Fruit fly (Drosophila melanogaster) whole organism, embryonic: ENCODE results near the gene beat-Vc.

Experiments
- Adf1 ChIP-seq: fragments of 200-800 bp; sonication (Bioruptor generic); IDR thresholded peaks from 2 replicates; pipeline ENCODE4 v1.3.6; 2022; ENCODE audit warnings: missing biosample characterization, missing genetic modification characterization
- B-H1 ChIP-seq: fragments of 200-800 bp; sonication (Bioruptor generic); IDR thresholded peaks from 3 replicates; pipeline ENCODE4 v1.3.6; 2022; ENCODE audit warnings: missing biosample characterization, missing genetic modification characterization
- CG1024 ChIP-seq: fragments of 200-800 bp; sonication (Bioruptor generic); IDR thresholded peaks from 2 replicates; pipeline ENCODE4 v1.3.6; 2022; ENCODE audit warnings: missing biosample characterization, missing genetic modification characterization
- CG11723 ChIP-seq: fragments of 200-800 bp; sonication (Bioruptor generic); optimal IDR thresholded peaks from 2 replicates; lab custom pipeline; 2017; ENCODE audit warnings: missing biosample characterization, mild to moderate bottlenecking, missing genetic modification characterization
- CG12219 ChIP-seq: fragments of 200-800 bp; sonication (Bioruptor generic); optimal IDR thresholded peaks from 3 replicates; lab custom pipeline; 2018; ENCODE audit warnings: missing biosample characterization, mild to moderate bottlenecking, missing genetic modification characterization
- CG13296 ChIP-seq: fragments of 200-800 bp; sonication (Bioruptor generic); optimal IDR thresholded peaks from 3 replicates; lab custom pipeline; 2018; ENCODE audit warnings: missing biosample characterization, mild to moderate bottlenecking, missing genetic modification characterization
- CG14965 ChIP-seq: fragments of 200-800 bp; sonication (Bioruptor generic); optimal IDR thresholded peaks from 2 replicates; lab custom pipeline; 2016; ENCODE audit warnings: missing biosample characterization, missing genetic modification characterization, borderline replicate concordance
- CG15601 ChIP-seq: fragments of 200-800 bp; sonication (Bioruptor generic); optimal IDR thresholded peaks from 3 replicates; lab custom pipeline; 2019; ENCODE audit warnings: missing biosample characterization, mild to moderate bottlenecking, missing genetic modification characterization, moderate library complexity
- CG16813 ChIP-seq: fragments of 200-800 bp; sonication (Bioruptor generic); IDR thresholded peaks from 3 replicates; pipeline ENCODE4 v1.3.6; 2022; ENCODE audit warnings: missing biosample characterization, missing genetic modification characterization; ENCODE audit not compliant: partially characterized antibody
- CG17359 ChIP-seq: fragments of 200-800 bp; sonication (Bioruptor generic); optimal IDR thresholded peaks from 3 replicates; lab custom pipeline; 2018; ENCODE audit warnings: missing biosample characterization, mild to moderate bottlenecking, missing genetic modification characterization, moderate library complexity
- CG17568 ChIP-seq: fragments of 200-800 bp; sonication (Bioruptor generic); optimal IDR thresholded peaks from 2 replicates; lab custom pipeline; 2018; ENCODE audit warnings: missing biosample characterization, mild to moderate bottlenecking, missing genetic modification characterization, moderate library complexity
- CG17912 ChIP-seq: fragments of 200-800 bp; sonication (Bioruptor generic); optimal IDR thresholded peaks from 2 replicates; lab custom pipeline; 2018; ENCODE audit warnings: missing biosample characterization, mild to moderate bottlenecking, missing genetic modification characterization
- CG18476 ChIP-seq: fragments of 200-800 bp; sonication (Bioruptor generic); optimal IDR thresholded peaks from 2 replicates; lab custom pipeline; 2016; ENCODE audit warnings: missing biosample characterization, mild to moderate bottlenecking, missing genetic modification characterization
- CG2120 ChIP-seq: fragments of 200-800 bp; sonication (Bioruptor generic); optimal IDR thresholded peaks from 3 replicates; lab custom pipeline; 2016; ENCODE audit warnings: missing biosample characterization, missing genetic modification characterization
- CG3281 ChIP-seq: fragments of 200-800 bp; sonication (Bioruptor generic); optimal IDR thresholded peaks from 3 replicates; lab custom pipeline; 2017; ENCODE audit warnings: missing biosample characterization, mild to moderate bottlenecking, missing genetic modification characterization
- CG3407 ChIP-seq: fragments of 200-800 bp; sonication (Bioruptor generic); optimal IDR thresholded peaks from 2 replicates; lab custom pipeline; 2018; ENCODE audit warnings: missing biosample characterization, mild to moderate bottlenecking, missing genetic modification characterization
- CG3847 ChIP-seq: fragments of 200-800 bp; sonication (Bioruptor generic); IDR thresholded peaks from 2 replicates; pipeline ENCODE4 v1.3.6; 2022; ENCODE audit warnings: missing biosample characterization, missing genetic modification characterization
- CG3995 ChIP-seq: fragments of 200-800 bp; sonication (Bioruptor generic); optimal IDR thresholded peaks from 3 replicates; lab custom pipeline; 2016; ENCODE audit warnings: missing biosample characterization, missing genetic modification characterization
- CG4617 ChIP-seq: fragments of 200-800 bp; sonication (Bioruptor generic); optimal IDR thresholded peaks from 3 replicates; lab custom pipeline; 2016; ENCODE audit warnings: missing biosample characterization, missing genetic modification characterization, borderline replicate concordance
- CG5953 ChIP-seq: fragments of 200-800 bp; sonication (Bioruptor generic); IDR thresholded peaks from 2 replicates; pipeline ENCODE4 v1.3.6; 2022; ENCODE audit warnings: missing biosample characterization, missing genetic modification characterization
- CG6654 ChIP-seq: fragments of 200-800 bp; sonication (Bioruptor generic); optimal IDR thresholded peaks from 2 replicates; lab custom pipeline; 2017; ENCODE audit warnings: missing biosample characterization, mild to moderate bottlenecking, missing genetic modification characterization
- CG8281 ChIP-seq: fragments of 200-800 bp; sonication (Bioruptor generic); optimal IDR thresholded peaks from 2 replicates; lab custom pipeline; 2018; ENCODE audit warnings: missing biosample characterization, mild to moderate bottlenecking, missing genetic modification characterization, moderate library complexity
- CG9817 ChIP-seq: fragments of 200-800 bp; sonication (Bioruptor generic); optimal IDR thresholded peaks from 2 replicates; lab custom pipeline; 2018; ENCODE audit warnings: missing biosample characterization, mild to moderate bottlenecking, missing genetic modification characterization, moderate library complexity
- CHES-1-like ChIP-seq: fragments of 200-800 bp; sonication (Bioruptor generic); optimal IDR thresholded peaks from 2 replicates; lab custom pipeline; 2016; ENCODE audit warnings: missing biosample characterization, missing genetic modification characterization
- Dp ChIP-seq: fragments of 200-800 bp; sonication (Bioruptor generic); optimal IDR thresholded peaks from 2 replicates; lab custom pipeline; 2018; ENCODE audit warnings: missing biosample characterization, mild to moderate bottlenecking, missing genetic modification characterization, moderate library complexity
- E2f1 ChIP-seq: fragments of 200-800 bp; sonication (Bioruptor generic); IDR thresholded peaks from 2 replicates; pipeline ENCODE4 v1.3.6; 2022; ENCODE audit warnings: missing biosample characterization, missing genetic modification characterization
- Jarid2 ChIP-seq: fragments of 200-800 bp; sonication (Bioruptor generic); optimal IDR thresholded peaks from 3 replicates; lab custom pipeline; 2017; ENCODE audit warnings: mild to moderate bottlenecking, missing biosample characterization, missing genetic modification reagents, missing genetic modification characterization
- Lpt ChIP-seq: fragments of >200 bp; optimal IDR thresholded peaks from 2 replicates; lab custom pipeline; 2018; ENCODE audit warnings: missing biosample characterization, missing genetic modification characterization
- MBD-R2 ChIP-seq: fragments of 200-800 bp; sonication (Bioruptor generic); IDR thresholded peaks from 2 replicates; pipeline ENCODE4 v1.3.6; 2022; ENCODE audit warnings: missing biosample characterization, missing genetic modification characterization
- Med ChIP-seq: fragments of 200-800 bp; sonication (Bioruptor generic); peaks from one replicate; lab custom pipeline; 2016; ENCODE audit warnings: missing biosample characterization, missing genetic modification characterization, mild to moderate bottlenecking, inconsistent platforms, moderate library complexity
- Sox102F ChIP-seq: fragments of 200-800 bp; sonication (Bioruptor generic); optimal IDR thresholded peaks from 2 replicates; lab custom pipeline; 2018; ENCODE audit warnings: missing biosample characterization, mild to moderate bottlenecking, missing genetic modification characterization, moderate library complexity
- Xrp1 ChIP-seq: fragments of 200-800 bp; sonication (Bioruptor generic); IDR thresholded peaks from 2 replicates; pipeline ENCODE4 v1.3.6; 2022; ENCODE audit warnings: missing biosample characterization, missing genetic modification characterization
- bab2 ChIP-seq: fragments of 200-800 bp; sonication (Bioruptor generic); optimal IDR thresholded peaks from 2 replicates; lab custom pipeline; 2016; ENCODE audit warnings: missing biosample characterization, missing genetic modification characterization
- chm ChIP-seq: fragments of 200-800 bp; sonication (Bioruptor generic); IDR thresholded peaks from 2 replicates; pipeline ENCODE4 v1.3.6; 2022; ENCODE audit warnings: missing biosample characterization, missing genetic modification characterization
- fd3F ChIP-seq: fragments of 200-800 bp; sonication (Bioruptor generic); optimal IDR thresholded peaks from 2 replicates; lab custom pipeline; 2018; ENCODE audit warnings: missing biosample characterization, mild to moderate bottlenecking, missing genetic modification characterization, moderate library complexity
- gcm ChIP-seq: fragments of 200-800 bp; sonication (Bioruptor generic); optimal IDR thresholded peaks from 2 replicates; lab custom pipeline; 2019; ENCODE audit warnings: missing biosample characterization, mild to moderate bottlenecking, missing genetic modification characterization, moderate library complexity
- hb ChIP-seq: fragments of 200-800 bp; sonication (Bioruptor generic); IDR thresholded peaks from 3 replicates; pipeline ENCODE4 v1.3.6; 2022; ENCODE audit warnings: missing biosample characterization, missing genetic modification characterization; ENCODE audit not compliant: partially characterized antibody
- lilli ChIP-seq: fragments of 200-800 bp; sonication (Bioruptor generic); optimal IDR thresholded peaks from 3 replicates; lab custom pipeline; 2016; ENCODE audit warnings: missing biosample characterization, missing genetic modification characterization
- mld ChIP-seq: fragments of 200-800 bp; sonication (Bioruptor generic); IDR thresholded peaks from 3 replicates; pipeline ENCODE4 v1.3.6; 2022; ENCODE audit warnings: missing biosample characterization, missing genetic modification characterization; ENCODE audit not compliant: partially characterized antibody
- schlank ChIP-seq: fragments of 200-800 bp; sonication (Bioruptor generic); optimal IDR thresholded peaks from 2 replicates; lab custom pipeline; 2018; ENCODE audit warnings: missing biosample characterization, mild to moderate bottlenecking, missing genetic modification characterization
- sd ChIP-seq: fragments of 200-800 bp; sonication (Bioruptor generic); optimal IDR thresholded peaks from 3 replicates; lab custom pipeline; 2018; ENCODE audit warnings: missing biosample characterization, mild to moderate bottlenecking, missing genetic modification characterization, moderate library complexity
- sisA ChIP-seq: fragments of 200-800 bp; sonication (Bioruptor generic); IDR thresholded peaks from 2 replicates; pipeline ENCODE4 v1.3.6; 2022; ENCODE audit warnings: missing biosample characterization, missing genetic modification characterization
- sna ChIP-seq: fragments of 200-800 bp; sonication (Bioruptor generic); IDR thresholded peaks from 2 replicates; pipeline ENCODE4 v1.3.6; 2022; ENCODE audit warnings: missing biosample characterization, missing genetic modification characterization; ENCODE audit not compliant: partially characterized antibody
- unpg ChIP-seq: fragments of 200-800 bp; sonication (Bioruptor generic); optimal IDR thresholded peaks from 3 replicates; lab custom pipeline; 2018; ENCODE audit warnings: missing biosample characterization, mild to moderate bottlenecking, missing genetic modification characterization, moderate library complexity
- usp ChIP-seq: fragments of >200 bp; optimal IDR thresholded peaks from 2 replicates; lab custom pipeline; 2017; ENCODE audit warnings: missing biosample characterization, missing genetic modification characterization
- vnd ChIP-seq: fragments of 200-800 bp; sonication (Bioruptor generic); IDR thresholded peaks from 3 replicates; pipeline ENCODE4 v1.3.6; 2022; ENCODE audit warnings: missing biosample characterization, missing genetic modification characterization; ENCODE audit not compliant: partially characterized antibody
- zen2 ChIP-seq: fragments of 200-800 bp; sonication (Bioruptor generic); IDR thresholded peaks from 3 replicates; pipeline ENCODE4 v1.3.6; 2022; ENCODE audit warnings: missing biosample characterization, missing genetic modification characterization; ENCODE audit not compliant: partially characterized antibody

Gene beat-Vc

DNA sequence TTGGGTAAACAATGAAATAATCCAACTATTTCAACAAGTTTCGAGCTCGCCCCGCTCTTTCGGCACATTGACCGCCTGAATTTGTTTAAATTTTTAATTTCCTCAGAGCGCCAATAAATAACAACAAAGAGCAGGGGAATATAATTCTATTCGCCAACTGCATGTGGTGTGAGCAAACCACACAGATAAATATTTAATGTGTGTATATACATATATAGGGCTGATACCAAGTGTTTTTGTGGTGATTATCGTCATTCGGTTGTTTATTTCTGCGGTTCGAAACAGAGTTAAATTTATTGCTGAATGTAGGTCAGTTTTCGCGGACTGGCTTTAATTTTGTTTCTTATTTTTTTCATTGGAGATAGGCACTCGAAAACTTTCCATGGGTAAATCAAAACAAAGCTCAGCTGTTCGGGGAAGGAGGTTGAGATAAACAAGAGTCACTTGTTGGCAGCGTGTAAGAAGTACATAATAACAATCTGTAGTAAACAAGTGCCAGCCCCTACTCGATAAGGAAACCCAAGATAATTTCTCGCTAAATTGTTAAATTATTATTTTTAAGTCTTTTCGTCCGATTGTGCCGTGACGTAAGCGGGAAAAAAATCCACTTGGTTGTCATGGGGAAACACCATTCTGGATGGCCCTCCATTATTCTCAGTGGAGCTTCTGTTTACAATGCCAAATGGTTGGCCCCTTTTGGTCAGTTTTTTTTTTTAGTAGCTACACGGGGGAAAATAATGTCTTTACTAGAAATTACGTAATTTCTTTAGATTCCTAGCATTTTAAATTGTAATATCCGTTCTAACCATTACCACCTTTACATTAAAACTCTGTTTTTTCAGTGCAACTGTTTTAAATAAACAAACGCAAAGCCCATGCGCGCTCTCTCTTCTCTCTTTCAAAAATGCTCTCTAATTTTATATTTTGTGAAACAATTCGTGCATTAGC, 65.2 kb downstream of the beat-Vc start (continued):
- TF ChIP-seq Jarid2 (GFP tag; lab: Kevin White, UChicago), result peak; percentile 20
- TF ChIP-seq Lpt (GFP tag; lab: Kevin White, UChicago), result no peak
- TF ChIP-seq CG4617 (GFP tag; lab: Kevin White, UChicago), result peak; percentile 14
- no peak; the same call in 1 of the 2 replicates for TF ChIP-seq chm (GFP tag; lab: Robert Waterston, UW)
- TF ChIP-seq CG3281, result peak; percentile 42
- peak; percentile 54; the same call in 1 of the 2 replicates for TF ChIP-seq E2f1 (GFP tag; lab: Robert Waterston, UW)
- no peak for TF ChIP-seq CG15601
- TF ChIP-seq Dp, result no peak
- peak; percentile 64 for TF ChIP-seq Sox102F (GFP tag; lab: Kevin White, UChicago)
- TF ChIP-seq CG14965, result no peak
- peak; percentile 27 for TF ChIP-seq gcm (GFP tag; lab: Kevin White, UChicago)
- no peak for TF ChIP-seq usp (GFP tag; lab: Kevin White, UChicago)
- no peak for TF ChIP-seq zen2 (GFP tag; lab: Robert Waterston, UW)
- TF ChIP-seq CG3407, result peak; percentile 12
- no peak for TF ChIP-seq CG12219
- TF ChIP-seq CHES-1-like (GFP tag; lab: Kevin White, UChicago), result no peak
- peak; percentile 24; the same call in 1 of the 2 replicates for TF ChIP-seq Adf1
- TF ChIP-seq MBD-R2 (GFP tag; lab: Robert Waterston, UW), result no peak; the same call in 1 of the 2 replicates
- peak; percentile 56 for TF ChIP-seq CG3847 (GFP tag; lab: Robert Waterston, UW)
- TF ChIP-seq Med (GFP tag; lab: Kevin White, UChicago), result peak; percentile 86
- TF ChIP-seq CG3995, result no peak
- no peak for TF ChIP-seq CG13296 (GFP tag; lab: Kevin White, UChicago)
- TF ChIP-seq fd3F (GFP tag; lab: Kevin White, UChicago), result peak; percentile 41
- no peak for TF ChIP-seq mld
- no peak for TF ChIP-seq CG17912 (GFP tag; lab: Kevin White, UChicago)
- peak; percentile 27; the same call in 1 of the 2 replicates for TF ChIP-seq CG5953 (GFP tag; lab: Robert Waterston, UW)
- TF ChIP-seq B-H1 (GFP tag; lab: Robert Waterston, UW), result peak; percentile 39; the same call in 2 of the 3 replicates
- TF ChIP-seq sna (GFP tag; lab: Robert Waterston, UW), result no peak
- TF ChIP-seq schlank (tag; lab: Kevin White, UChicago), result no peak
- peak; percentile 47 for TF ChIP-seq sd (tag; lab: Kevin White, UChicago)
- peak; percentile 71 for TF ChIP-seq lilli (GFP tag; lab: Kevin White, UChicago)
- no peak for TF ChIP-seq vnd (GFP tag; lab: Robert Waterston, UW)
- peak; percentile 26 for TF ChIP-seq CG9817 (tag; lab: Kevin White, UChicago)
- TF ChIP-seq unpg (GFP tag; lab: Kevin White, UChicago), result peak; percentile 42
- no peak for TF ChIP-seq CG1024 (GFP tag; lab: Robert Waterston, UW)
- peak; percentile 35 for TF ChIP-seq CG18476
- TF ChIP-seq CG16813 (GFP tag; lab: Robert Waterston, UW), result no peak
- peak; percentile 80 for TF ChIP-seq CG2120 (GFP tag; lab: Kevin White, UChicago)
- TF ChIP-seq hb (GFP tag; lab: Robert Waterston, UW), result no peak
- TF ChIP-seq sisA, result peak; percentile 67
- TF ChIP-seq CG8281, result peak; percentile 7
- no peak for TF ChIP-seq CG6654 (GFP tag; lab: Kevin White, UChicago)
- peak; percentile 13 for TF ChIP-seq CG11723 (GFP tag; lab: Kevin White, UChicago)
- peak; percentile 44 for TF ChIP-seq bab2
- peak; percentile 55 for TF ChIP-seq Xrp1
- peak; percentile 32 for TF ChIP-seq CG17568 (GFP tag; lab: Kevin White, UChicago)
- TF ChIP-seq CG17359 (tag; lab: Kevin White, UChicago), result peak; percentile 67
